Fruit fly (Drosophila melanogaster) whole organism, embryonic: ENCODE measurements around the gene ddbt.

Experiments used
- Ada2b ChIP-seq: fragments of 200-800 bp; sonication (Bioruptor generic); IDR thresholded peaks from 2 replicates; pipeline ENCODE4 v1.3.6; 2022; ENCODE audit warnings: missing biosample characterization, missing genetic modification characterization
- Antp ChIP-seq: fragments of 200-800 bp; sonication (Bioruptor generic); optimal IDR thresholded peaks from 3 replicates; lab custom pipeline; 2016; ENCODE audit warnings: missing biosample characterization, missing genetic modification characterization
- Atf3 ChIP-seq: fragments of 200-800 bp; sonication (Bioruptor generic); optimal IDR thresholded peaks from 3 replicates; lab custom pipeline; 2016; ENCODE audit warnings: missing biosample characterization, missing genetic modification characterization
- B-H1 ChIP-seq: fragments of 200-800 bp; sonication (Bioruptor generic); IDR thresholded peaks from 3 replicates; pipeline ENCODE4 v1.3.6; 2022; ENCODE audit warnings: missing biosample characterization, missing genetic modification characterization
- B-H2 ChIP-seq: fragments of 200-800 bp; sonication (Bioruptor generic); optimal IDR thresholded peaks from 2 replicates; lab custom pipeline; 2018; ENCODE audit warnings: missing biosample characterization, mild to moderate bottlenecking, missing genetic modification characterization
- Bdp1 ChIP-seq: fragments of 200-800 bp; sonication (Bioruptor generic); optimal IDR thresholded peaks from 3 replicates; lab custom pipeline; 2016; ENCODE audit warnings: missing biosample characterization, missing genetic modification characterization
- CG10147 ChIP-seq: fragments of 200-800 bp; sonication (Bioruptor generic); optimal IDR thresholded peaks from 2 replicates; lab custom pipeline; 2019; ENCODE audit warnings: missing biosample characterization, mild to moderate bottlenecking, missing genetic modification characterization, moderate library complexity
- CG10209 ChIP-seq: fragments of 200-800 bp; sonication (Bioruptor generic); optimal IDR thresholded peaks from 3 replicates; lab custom pipeline; 2017; ENCODE audit warnings: missing biosample characterization, mild to moderate bottlenecking, missing genetic modification characterization, missing genetic modification reagents
- CG1024 ChIP-seq: fragments of 200-800 bp; sonication (Bioruptor generic); IDR thresholded peaks from 2 replicates; pipeline ENCODE4 v1.3.6; 2022; ENCODE audit warnings: missing biosample characterization, missing genetic modification characterization
- CG10267 ChIP-seq: fragments of 200-800 bp; sonication (Bioruptor generic); optimal IDR thresholded peaks from 2 replicates; lab custom pipeline; 2018; ENCODE audit warnings: missing biosample characterization, mild to moderate bottlenecking, missing genetic modification characterization, moderate library complexity
- CG10543 ChIP-seq: fragments of 200-800 bp; sonication (Bioruptor generic); optimal IDR thresholded peaks from 3 replicates; lab custom pipeline; 2017; ENCODE audit warnings: missing biosample characterization, mild to moderate bottlenecking, missing genetic modification characterization, moderate library complexity
- CG1233 ChIP-seq: fragments of 200-800 bp; sonication (Bioruptor generic); optimal IDR thresholded peaks from 4 replicates; lab custom pipeline; 2018; ENCODE audit warnings: missing biosample characterization, mild to moderate bottlenecking, missing genetic modification characterization
- CG14710 ChIP-seq: fragments of 200-800 bp; sonication (Bioruptor generic); optimal IDR thresholded peaks from 3 replicates; lab custom pipeline; 2019; ENCODE audit warnings: missing biosample characterization, mild to moderate bottlenecking, missing genetic modification characterization, moderate library complexity
- CG17359 ChIP-seq: fragments of 200-800 bp; sonication (Bioruptor generic); optimal IDR thresholded peaks from 3 replicates; lab custom pipeline; 2018; ENCODE audit warnings: missing biosample characterization, mild to moderate bottlenecking, missing genetic modification characterization, moderate library complexity
- CG17829 ChIP-seq: fragments of 200-800 bp; optimal IDR thresholded peaks from 2 replicates; lab custom pipeline; 2019; ENCODE audit warnings: missing biosample characterization, mild to moderate bottlenecking, missing genetic modification characterization, moderate library complexity
- CG18262 ChIP-seq: fragments of 200-800 bp; optimal IDR thresholded peaks from 3 replicates; lab custom pipeline; 2019; ENCODE audit warnings: missing biosample characterization, mild to moderate bottlenecking, missing genetic modification characterization, moderate library complexity
- CG3163 ChIP-seq: fragments of 200-800 bp; sonication (Bioruptor generic); optimal IDR thresholded peaks from 3 replicates; lab custom pipeline; 2016; ENCODE audit warnings: missing biosample characterization, missing genetic modification characterization
- CG34224 ChIP-seq: fragments of 200-800 bp; sonication (Bioruptor generic); IDR thresholded peaks from 3 replicates; pipeline ENCODE4 v1.3.6; 2022; ENCODE audit warnings: missing biosample characterization, missing genetic modification characterization; ENCODE audit not compliant: partially characterized antibody
- CG3726 ChIP-seq: fragments of 200-800 bp; sonication (Bioruptor generic); IDR thresholded peaks from 3 replicates; pipeline ENCODE4, ENCODE4 v1.3.6; 2022; ENCODE audit warnings: missing biosample characterization, missing genetic modification characterization
- CG7987 ChIP-seq: fragments of 200-800 bp; sonication (Bioruptor generic); optimal IDR thresholded peaks from 2 replicates; lab custom pipeline; 2018; ENCODE audit warnings: missing biosample characterization, mild to moderate bottlenecking, missing genetic modification characterization, moderate library complexity
- CG8388 ChIP-seq: fragments of 200-800 bp; sonication (Bioruptor generic); optimal IDR thresholded peaks from 2 replicates; lab custom pipeline; 2019; ENCODE audit warnings: missing biosample characterization, mild to moderate bottlenecking, missing genetic modification characterization, moderate library complexity
- CG8944 ChIP-seq: fragments of 200-800 bp; sonication (Bioruptor generic); optimal IDR thresholded peaks from 3 replicates; lab custom pipeline; 2016; ENCODE audit warnings: missing biosample characterization, missing genetic modification characterization
- Camta ChIP-seq: fragments of 200-800 bp; sonication (Bioruptor generic); optimal IDR thresholded peaks from 2 replicates; lab custom pipeline; 2016; ENCODE audit warnings: missing biosample characterization, missing genetic modification characterization
- Doc2 ChIP-seq: fragments of 200-800 bp; sonication (Bioruptor generic); IDR thresholded peaks from 2 replicates; pipeline ENCODE4 v1.3.6; 2022; ENCODE audit warnings: missing biosample characterization, missing genetic modification characterization
- Fer3 ChIP-seq: fragments of 200-800 bp; sonication (Bioruptor generic); optimal IDR thresholded peaks from 2 replicates; lab custom pipeline; 2018; ENCODE audit warnings: missing biosample characterization, mild to moderate bottlenecking, missing genetic modification characterization, moderate library complexity
- HmgD ChIP-seq: fragments of 200-800 bp; sonication (Bioruptor generic); optimal IDR thresholded peaks from 3 replicates; lab custom pipeline; 2016; ENCODE audit warnings: missing biosample characterization, missing genetic modification characterization
- MBD-R2 ChIP-seq: fragments of 200-800 bp; sonication (Bioruptor generic); IDR thresholded peaks from 2 replicates; pipeline ENCODE4 v1.3.6; 2022; ENCODE audit warnings: missing biosample characterization, missing genetic modification characterization
- Mrtf ChIP-seq: fragments of 200-800 bp; sonication (Bioruptor generic); IDR thresholded peaks from 3 replicates; pipeline ENCODE4 v1.3.6; 2022; ENCODE audit warnings: missing biosample characterization, missing genetic modification characterization
- Nf-YC ChIP-seq: fragments of 200-800 bp; optimal IDR thresholded peaks from 3 replicates; lab custom pipeline; 2019; ENCODE audit warnings: missing biosample characterization, mild to moderate bottlenecking, missing genetic modification characterization, moderate library complexity
- Scr ChIP-seq: fragments of 200-800 bp; sonication (Bioruptor generic); IDR thresholded peaks from 2 replicates; pipeline ENCODE4 v1.3.6; 2022; ENCODE audit warnings: missing biosample characterization, missing genetic modification characterization; ENCODE audit not compliant: partially characterized antibody
- TFAM ChIP-seq: fragments of 200-800 bp; sonication (Bioruptor generic); optimal IDR thresholded peaks from 2 replicates; lab custom pipeline; 2017; ENCODE audit warnings: missing biosample characterization, missing genetic modification characterization, inconsistent platforms
- Vsx1 ChIP-seq: fragments of 200-800 bp; sonication (Bioruptor generic); optimal IDR thresholded peaks from 2 replicates; lab custom pipeline; 2017; ENCODE audit warnings: missing biosample characterization, mild to moderate bottlenecking, missing genetic modification characterization, missing genetic modification reagents
- ac ChIP-seq: fragments of 200-800 bp; sonication (Bioruptor generic); optimal IDR thresholded peaks from 3 replicates; lab custom pipeline; 2017; ENCODE audit warnings: missing biosample characterization, mild to moderate bottlenecking, missing genetic modification characterization
- ap ChIP-seq: fragments of 200-800 bp; sonication (Bioruptor generic); IDR thresholded peaks from 2 replicates; pipeline ENCODE4 v1.3.6; 2022; ENCODE audit warnings: missing biosample characterization, missing genetic modification characterization
- br ChIP-seq: fragments of >200 bp; optimal IDR thresholded peaks from 2 replicates; lab custom pipeline; 2017
- chm ChIP-seq: fragments of 200-800 bp; sonication (Bioruptor generic); IDR thresholded peaks from 2 replicates; pipeline ENCODE4 v1.3.6; 2022; ENCODE audit warnings: missing biosample characterization, missing genetic modification characterization
- corto ChIP-seq: fragments of 200-800 bp; sonication (Bioruptor generic); optimal IDR thresholded peaks from 2 replicates; lab custom pipeline; 2016; ENCODE audit warnings: missing biosample characterization, mild to moderate bottlenecking, missing genetic modification characterization, moderate library complexity
- dmrt11E ChIP-seq: fragments of 200-800 bp; sonication (Bioruptor generic); optimal IDR thresholded peaks from 3 replicates; lab custom pipeline; 2018; ENCODE audit warnings: missing biosample characterization, mild to moderate bottlenecking, missing genetic modification characterization, moderate library complexity
- exex ChIP-seq: fragments of 200-800 bp; sonication (Bioruptor generic); optimal IDR thresholded peaks from 4 replicates; lab custom pipeline; 2018; ENCODE audit warnings: missing biosample characterization, mild to moderate bottlenecking, missing genetic modification characterization, moderate library complexity
- ftz-f1 ChIP-seq: fragments of 200-800 bp; sonication (Bioruptor generic); optimal IDR thresholded peaks from 2 replicates; lab custom pipeline; 2016; ENCODE audit warnings: missing biosample characterization, missing genetic modification characterization
- jing ChIP-seq: fragments of 200-800 bp; sonication (Bioruptor generic); optimal IDR thresholded peaks from 2 replicates; lab custom pipeline; 2018; ENCODE audit warnings: missing biosample characterization, mild to moderate bottlenecking, missing genetic modification characterization
- maf-S ChIP-seq: fragments of 200-800 bp; sonication (Bioruptor generic); optimal IDR thresholded peaks from 2 replicates; lab custom pipeline; 2016; ENCODE audit warnings: missing biosample characterization, missing genetic modification characterization
- mld ChIP-seq: fragments of 200-800 bp; sonication (Bioruptor generic); IDR thresholded peaks from 3 replicates; pipeline ENCODE4 v1.3.6; 2022; ENCODE audit warnings: missing biosample characterization, missing genetic modification characterization; ENCODE audit not compliant: partially characterized antibody
- pho ChIP-seq: fragments of 200-800 bp; sonication (Bioruptor generic); optimal IDR thresholded peaks from 2 replicates; lab custom pipeline; 2016; ENCODE audit warnings: missing biosample characterization, missing genetic modification characterization
- sd ChIP-seq: fragments of 200-800 bp; sonication (Bioruptor generic); optimal IDR thresholded peaks from 3 replicates; lab custom pipeline; 2018; ENCODE audit warnings: missing biosample characterization, mild to moderate bottlenecking, missing genetic modification characterization, moderate library complexity
- sima ChIP-seq: fragments of 200-800 bp; sonication (Bioruptor generic); optimal IDR thresholded peaks from 2 replicates; lab custom pipeline; 2016; ENCODE audit warnings: missing biosample characterization, missing genetic modification characterization
- tio ChIP-seq: fragments of 200-800 bp; sonication (Bioruptor generic); optimal IDR thresholded peaks from 2 replicates; lab custom pipeline; 2017; ENCODE audit warnings: missing biosample characterization, missing genetic modification characterization, inconsistent platforms
- trem ChIP-seq: fragments of 200-800 bp; optimal IDR thresholded peaks from 3 replicates; lab custom pipeline; 2019; ENCODE audit warnings: missing biosample characterization, mild to moderate bottlenecking, missing genetic modification characterization, moderate library complexity
- vvl ChIP-seq: fragments of 200-800 bp; sonication (Bioruptor generic); IDR thresholded peaks from 2 replicates; pipeline ENCODE4 v1.3.6; 2022; ENCODE audit warnings: missing biosample characterization, missing genetic modification characterization

The ddbt gene

DNA sequence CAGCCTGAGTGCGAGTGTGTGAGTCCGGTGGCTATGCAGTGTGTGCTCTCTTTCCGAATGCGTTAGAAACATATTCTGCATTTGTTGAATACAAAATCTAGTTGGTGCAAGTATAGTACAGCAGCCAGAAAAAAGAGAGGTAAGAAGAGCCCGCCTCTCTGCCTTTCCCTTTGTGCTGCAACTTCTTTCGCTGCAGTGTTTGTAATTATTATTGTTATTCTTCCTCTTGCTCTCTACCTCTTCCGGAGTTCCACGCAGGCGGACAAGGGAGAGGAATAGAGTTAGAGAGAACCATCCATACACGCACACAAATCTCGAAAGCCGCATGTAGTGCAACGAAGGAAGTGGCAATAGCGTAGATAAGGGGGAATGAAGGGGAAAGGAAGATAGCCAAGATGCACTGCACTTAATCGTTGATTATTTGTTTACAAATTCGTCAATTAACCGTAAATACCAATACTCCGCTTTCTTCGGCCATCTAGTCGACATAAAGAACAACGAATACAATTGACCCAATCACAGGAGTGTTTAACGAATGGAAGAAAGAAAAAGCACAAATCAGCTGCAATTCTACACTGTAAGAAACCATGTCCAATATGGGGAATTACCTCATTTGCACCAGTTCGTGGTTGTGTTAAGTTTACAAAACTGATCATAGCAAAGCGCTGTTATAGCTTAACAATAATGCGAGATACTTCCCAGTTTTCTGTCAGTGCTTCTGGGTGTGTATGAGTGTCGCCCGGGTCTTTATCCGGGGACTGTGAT lies 30.9 kb downstream of the ddbt start (continued):
- TF ChIP-seq Scr (no peak), chm (GFP tag; lab: Robert Waterston, UW) (peak; percentile 88), Nf-YC (tag; lab: Kevin White, UChicago) (no peak), sd (tag; lab: Kevin White, UChicago) (no peak), exex (tag; lab: Kevin White, UChicago) (no peak), CG10543 (GFP tag; lab: Kevin White, UChicago) (no peak), Ada2b (GFP tag; lab: Robert Waterston, UW) (peak; percentile 59), CG1233 (GFP tag; lab: Kevin White, UChicago) (peak; percentile 67), corto (no peak), br (lab: Kevin White, UChicago) (no peak), CG17829 (tag; lab: Kevin White, UChicago) (peak; percentile 81), Vsx1 (GFP tag; lab: Kevin White, UChicago) (no peak), sima (GFP tag; lab: Kevin White, UChicago) (peak; percentile 16), CG1024 (GFP tag; lab: Robert Waterston, UW) (peak; percentile 80), CG14710 (peak; percentile 82), CG3163 (GFP tag; lab: Kevin White, UChicago) (peak; percentile 46), Camta (GFP tag; lab: Kevin White, UChicago) (peak; percentile 67), Atf3 (GFP tag; lab: Kevin White, UChicago) (peak; percentile 70), HmgD (GFP tag; lab: Kevin White, UChicago) (peak; percentile 41), maf-S (GFP tag; lab: Kevin White, UChicago) (peak; percentile 14), mld (GFP tag; lab: Robert Waterston, UW) (no peak), CG3726 (GFP tag; lab: Robert Waterston, UW) (0 out of 3 replicates have a peak, but pooled peaks have one; percentile 44), vvl (GFP tag; lab: Robert Waterston, UW) (peak; percentile 86), CG18262 (tag; lab: Kevin White, UChicago) (peak; percentile 86), CG34224 (no peak), TFAM (GFP tag; lab: Kevin White, UChicago) (peak; percentile 17), trem (tag; lab: Kevin White, UChicago) (peak; percentile 61), tio (GFP tag; lab: Kevin White, UChicago) (peak; percentile 69), Antp (GFP tag; lab: Kevin White, UChicago) (peak; percentile 84), Bdp1 (GFP tag; lab: Kevin White, UChicago) (peak; percentile 55), ftz-f1 (GFP tag; lab: Kevin White, UChicago) (no peak), ac (GFP tag; lab: Kevin White, UChicago) (no peak), CG10209 (GFP tag; lab: Kevin White, UChicago) (peak; percentile 65), Doc2 (no peak), jing (GFP tag; lab: Kevin White, UChicago) (peak; percentile 64), Fer3 (tag; lab: Kevin White, UChicago) (peak; percentile 34), MBD-R2 (GFP tag; lab: Robert Waterston, UW) (no peak), dmrt11E (tag; lab: Kevin White, UChicago) (peak; percentile 80), CG8944 (GFP tag; lab: Kevin White, UChicago) (peak; percentile 64), CG10147 (no peak), Mrtf (0 out of 3 replicates have a peak, but pooled peaks have one; percentile 19), CG17359 (tag; lab: Kevin White, UChicago) (peak; percentile 83), CG8388 (GFP tag; lab: Kevin White, UChicago) (peak; percentile 65), pho (GFP tag; lab: Kevin White, UChicago) (no peak), ap (GFP tag; lab: Robert Waterston, UW) (peak; percentile 56), CG10267 (tag; lab: Kevin White, UChicago) (peak; percentile 67), CG7987 (GFP tag; lab: Kevin White, UChicago) (no peak), B-H2 (no peak), B-H1 (GFP tag; lab: Robert Waterston, UW) (peak; percentile 43; the same call in 1 of the 3 replicates)
